Worm (Caenorhabditis elegans): Measurements from ENCODE around the gene T10B5.8.
"Not testable (repeated sequence)": the region's sequence is repeated elsewhere in the genome, so short reads cannot be mapped to it uniquely, and the experiment has no call there.

DNA sequence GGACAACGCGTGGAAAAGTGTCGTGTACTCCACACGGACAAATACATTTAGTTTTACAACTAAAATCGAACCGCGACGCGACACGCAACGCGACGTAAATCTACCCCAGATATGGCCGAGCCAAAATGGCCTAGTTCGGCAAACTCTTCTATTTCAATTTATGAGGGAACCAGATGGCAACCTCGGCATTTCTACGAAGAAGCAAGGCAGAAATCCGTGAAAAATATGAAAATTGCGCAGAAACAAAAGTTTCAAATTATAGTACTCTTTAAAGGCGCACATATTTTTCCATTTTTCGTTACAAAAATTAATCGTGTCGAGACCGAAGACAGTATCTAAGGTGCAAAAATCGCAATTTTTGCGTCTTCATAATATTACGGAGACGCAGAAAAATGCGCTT lies 27.1 kb upstream of the T10B5.8 start, which contains the start of gene Y46H3A.5:
- not testable (repeated sequence) for TF ChIP-seq elt-1 (tag; optimal IDR thresholded peaks at IDR 0.05); unc-62 (GFP tag; optimal IDR thresholded peaks at IDR 0.05); nhr-77 (tag; optimal IDR thresholded peaks at IDR 0.05); R02D3.7 (tag; optimal IDR thresholded peaks at IDR 0.05); nhr-25 (tag; optimal IDR thresholded peaks at IDR 0.05); ceh-28 (tag; optimal IDR thresholded peaks at IDR 0.05); aly-2 (tag; optimal IDR thresholded peaks at IDR 0.05); nhr-28 (tag; optimal IDR thresholded peaks at IDR 0.05); pha-4 (tag; optimal IDR thresholded peaks at IDR 0.05); nhr-12 (tag; optimal IDR thresholded peaks at IDR 0.05); fos-1 (tag; optimal IDR thresholded peaks at IDR 0.05); eor-1 (tag; optimal IDR thresholded peaks at IDR 0.05); ama-1 (optimal IDR thresholded peaks at IDR 0.05); jun-1 (tag; optimal IDR thresholded peaks at IDR 0.05)

Measured in whole organism, L3 larva.